Fruit fly (Drosophila melanogaster) whole organism, pupa: ENCODE measurements around the gene CG1090.

ENCODE experiments used
- CG10348 ChIP-seq: fragments of 200-800 bp; sonication (Bioruptor generic); IDR thresholded peaks from 2 replicates; pipeline ENCODE4 v1.3.6; 2022; ENCODE audit warnings: missing biosample characterization, missing genetic modification characterization
- CG12605 ChIP-seq: fragments of 200-800 bp; sonication (Bioruptor generic); IDR thresholded peaks from 2 replicates; pipeline ENCODE4 v1.3.6; 2022; ENCODE audit warnings: missing biosample characterization, missing genetic modification characterization
- CG13204 ChIP-seq: fragments of 200-800 bp; sonication (Bioruptor generic); optimal IDR thresholded peaks from 2 replicates; lab custom pipeline; 2018; ENCODE audit warnings: missing biosample characterization, mild to moderate bottlenecking, missing genetic modification characterization, moderate library complexity
- CG15710 ChIP-seq: fragments of 200-800 bp; sonication (Bioruptor generic); optimal IDR thresholded peaks from 2 replicates; lab custom pipeline; 2018; ENCODE audit warnings: missing biosample characterization, mild to moderate bottlenecking, missing genetic modification characterization, moderate library complexity
- CG17806 ChIP-seq: fragments of 200-800 bp; sonication (Bioruptor generic); optimal IDR thresholded peaks from 2 replicates; lab custom pipeline; 2018; ENCODE audit warnings: missing biosample characterization, mild to moderate bottlenecking, missing genetic modification characterization, moderate library complexity
- CG32121 ChIP-seq: fragments of 200-800 bp; sonication (Bioruptor generic); IDR thresholded peaks from 2 replicates; pipeline ENCODE4 v1.3.6; 2022; ENCODE audit warnings: missing biosample characterization, missing genetic modification characterization
- CG8159 ChIP-seq: fragments of 200-800 bp; sonication (Bioruptor generic); optimal IDR thresholded peaks from 3 replicates; lab custom pipeline; 2018; ENCODE audit warnings: missing biosample characterization, mild to moderate bottlenecking, missing genetic modification characterization, moderate library complexity
- CG8301 ChIP-seq: fragments of 200-800 bp; sonication (Bioruptor generic); optimal IDR thresholded peaks from 2 replicates; lab custom pipeline; 2018; ENCODE audit warnings: missing biosample characterization, mild to moderate bottlenecking, missing genetic modification characterization
- CG9948 ChIP-seq: fragments of 200-800 bp; sonication (Bioruptor generic); optimal IDR thresholded peaks from 2 replicates; lab custom pipeline; 2018; ENCODE audit warnings: missing biosample characterization, mild to moderate bottlenecking, missing genetic modification characterization, moderate library complexity
- EcR ChIP-seq: fragments of 200-800 bp; sonication (Bioruptor generic); optimal IDR thresholded peaks from 3 replicates; lab custom pipeline; 2019; ENCODE audit warnings: missing biosample characterization, missing genetic modification characterization, mild to moderate bottlenecking, moderate library complexity, missing genetic modification reagents
- Pif1B ChIP-seq: fragments of 200-800 bp; sonication (Bioruptor generic); optimal IDR thresholded peaks from 3 replicates; lab custom pipeline; 2016; ENCODE audit warnings: missing biosample characterization, missing genetic modification characterization
- Snoo ChIP-seq: fragments of 200-800 bp; sonication (Bioruptor generic); optimal IDR thresholded peaks from 3 replicates; lab custom pipeline; 2017; ENCODE audit warnings: missing biosample characterization, mild to moderate bottlenecking, missing genetic modification characterization, inconsistent platforms
- fd96Ca ChIP-seq: fragments of 200-800 bp; sonication (Bioruptor generic); IDR thresholded peaks from 3 replicates; pipeline ENCODE4 v1.3.6; 2022; ENCODE audit warnings: missing biosample characterization, missing genetic modification characterization

DNA sequence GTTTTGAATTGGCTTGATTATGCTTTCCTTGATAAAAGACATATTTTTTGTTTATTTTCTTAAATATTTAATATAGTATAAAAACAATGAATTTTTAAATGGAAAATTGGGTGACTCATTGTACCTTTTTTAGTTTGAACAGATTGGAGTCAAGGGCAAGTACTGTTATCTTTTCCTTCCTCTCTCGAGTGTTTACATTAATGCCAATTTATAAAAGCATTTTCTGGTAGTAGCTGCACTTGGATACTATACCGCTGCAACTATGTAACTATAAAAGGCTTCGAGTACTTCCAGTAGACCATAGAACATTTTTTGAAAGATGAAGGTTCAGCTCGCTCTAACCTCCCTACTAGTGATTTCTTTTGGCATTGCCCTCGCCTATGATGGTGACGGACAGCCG lies 24.9 kb upstream of the CG1090 start, which contains the start of gene CG14645:
- no peak for TF ChIP-seq EcR
- TF ChIP-seq CG13204, result no peak
- no peak for TF ChIP-seq CG9948 (tag; lab: Kevin White, UChicago)
- TF ChIP-seq CG32121, result no peak
- no peak for TF ChIP-seq Snoo (tag; lab: Kevin White, UChicago)
- no peak for TF ChIP-seq CG8301
- no peak for TF ChIP-seq Pif1B (GFP tag; lab: Kevin White, UChicago)
- no peak for TF ChIP-seq CG15710 (tag; lab: Kevin White, UChicago)
- TF ChIP-seq CG17806 (tag; lab: Kevin White, UChicago), result no peak
- TF ChIP-seq fd96Ca (GFP tag; lab: Robert Waterston, UW), result no peak
- no peak for TF ChIP-seq CG10348 (GFP tag; lab: Robert Waterston, UW)
- no peak for TF ChIP-seq CG12605 (GFP tag; lab: Robert Waterston, UW)
- TF ChIP-seq CG8159 (tag; lab: Kevin White, UChicago), result no peak
